Fruit fly (Drosophila melanogaster): Measurements from ENCODE around the gene AspRS-m.

The AspRS-m gene

dm6 chr2L:16801578-16802152 lies 25.2 kb upstream of the AspRS-m start:
- TF ChIP-seq br (GFP tag; optimal IDR thresholded peaks at IDR 0.05) (no peak), Myc (optimal IDR thresholded peaks at IDR 0.05) (peak; percentile 62), N (GFP tag; optimal IDR thresholded peaks at IDR 0.05) (no peak), CrebA (GFP tag; optimal IDR thresholded peaks at IDR 0.05; ENCODE audit: borderline replicate concordance) (no peak), usp (GFP tag; optimal IDR thresholded peaks at IDR 0.05) (no peak), Abd-B (GFP tag; optimal IDR thresholded peaks at IDR 0.05) (no peak), CG32264 (GFP tag; optimal IDR thresholded peaks at IDR 0.05) (no peak)

DNA sequence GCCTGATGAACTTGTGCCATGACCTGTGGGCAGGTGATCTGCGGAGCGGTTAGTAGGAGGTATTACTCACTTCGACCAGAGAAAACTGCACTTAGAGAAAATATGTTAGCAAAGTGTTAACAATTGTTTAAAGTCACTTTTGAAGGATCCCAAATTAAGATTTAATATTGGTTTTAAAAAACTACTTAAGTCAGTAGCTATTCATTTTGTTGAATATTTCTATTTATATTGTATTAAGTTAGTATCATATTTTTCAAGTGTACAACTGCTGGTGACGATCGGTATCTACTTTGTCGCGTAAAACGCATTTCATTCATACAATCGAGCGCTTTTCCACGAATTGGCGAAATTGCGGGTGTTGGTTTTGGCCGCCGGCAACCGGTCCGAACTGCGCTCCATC lies 23.2 kb upstream of the AspRS-m start:
- TF ChIP-seq usp (GFP tag; optimal IDR thresholded peaks at IDR 0.05) (no peak), CG32264 (GFP tag; optimal IDR thresholded peaks at IDR 0.05) (no peak), fru (GFP tag; optimal IDR thresholded peaks at IDR 0.05) (no peak), sv (GFP tag; optimal IDR thresholded peaks at IDR 0.05) (no peak), Dif (GFP tag; optimal IDR thresholded peaks at IDR 0.05; ENCODE audit: partially characterized antibody) (no peak), dmrt93B (GFP tag; optimal IDR thresholded peaks at IDR 0.05) (no peak), OdsH (GFP tag; optimal IDR thresholded peaks at IDR 0.05) (no peak), woc (GFP tag; optimal IDR thresholded peaks at IDR 0.05) (no peak), Hr83 (GFP tag; optimal IDR thresholded peaks at IDR 0.05; ENCODE audit: poor library complexity, severe bottlenecking) (no peak), br (GFP tag; optimal IDR thresholded peaks at IDR 0.05) (no peak), Hnf4 (GFP tag; optimal IDR thresholded peaks at IDR 0.05) (no peak), Jra (GFP tag; optimal IDR thresholded peaks at IDR 0.05) (no peak), Myc (optimal IDR thresholded peaks at IDR 0.05) (no peak), GATAd (GFP tag; optimal IDR thresholded peaks at IDR 0.05) (no peak), jim (GFP tag; optimal IDR thresholded peaks at IDR 0.05) (no peak), Dfd (GFP tag; optimal IDR thresholded peaks at IDR 0.05) (no peak), ey (GFP tag; optimal IDR thresholded peaks at IDR 0.05) (no peak), Abd-B (GFP tag; optimal IDR thresholded peaks at IDR 0.05) (no peak)

- TF ChIP-seq sage (GFP tag; optimal IDR thresholded peaks at IDR 0.05) (no peak), Rel (GFP tag; optimal IDR thresholded peaks at IDR 0.05) (no peak), Rel (tag; optimal IDR thresholded peaks at IDR 0.05) (no peak), Dfd (GFP tag; optimal IDR thresholded peaks at IDR 0.05) (no peak), brk (GFP tag; optimal IDR thresholded peaks at IDR 0.05) (no peak), Dif (GFP tag; optimal IDR thresholded peaks at IDR 0.05; ENCODE audit: partially characterized antibody) (no peak), fru (GFP tag; optimal IDR thresholded peaks at IDR 0.05) (no peak), sv (GFP tag; optimal IDR thresholded peaks at IDR 0.05) (no peak), CG9705 (GFP tag; optimal IDR thresholded peaks at IDR 0.05) (no peak), Mio (GFP tag; optimal IDR thresholded peaks at IDR 0.05) (no peak), tai (GFP tag; optimal IDR thresholded peaks at IDR 0.05) (no peak), jim (GFP tag; optimal IDR thresholded peaks at IDR 0.05) (no peak), Jra (GFP tag; optimal IDR thresholded peaks at IDR 0.05) (no peak), Hnf4 (GFP tag; optimal IDR thresholded peaks at IDR 0.05) (no peak), ey (GFP tag; optimal IDR thresholded peaks at IDR 0.05) (no peak)
Measured at dm6 chr2L:16804376-16804934, 22.4 kb upstream of the AspRS-m start, which contains the start of gene CG13272. TSS of gene CG13272 (plus strand) at chr2L:16804884.

- TF ChIP-seq Hr78 (GFP tag; optimal IDR thresholded peaks at IDR 0.05) (no peak), sage (GFP tag; optimal IDR thresholded peaks at IDR 0.05) (no peak), Dfd (GFP tag; optimal IDR thresholded peaks at IDR 0.05) (peak; percentile 93), tai (GFP tag; optimal IDR thresholded peaks at IDR 0.05) (no peak), Jra (GFP tag; optimal IDR thresholded peaks at IDR 0.05) (no peak)
Measured at dm6 chr2L:16808752-16809151, 18.1 kb upstream of the AspRS-m start.

DNA sequence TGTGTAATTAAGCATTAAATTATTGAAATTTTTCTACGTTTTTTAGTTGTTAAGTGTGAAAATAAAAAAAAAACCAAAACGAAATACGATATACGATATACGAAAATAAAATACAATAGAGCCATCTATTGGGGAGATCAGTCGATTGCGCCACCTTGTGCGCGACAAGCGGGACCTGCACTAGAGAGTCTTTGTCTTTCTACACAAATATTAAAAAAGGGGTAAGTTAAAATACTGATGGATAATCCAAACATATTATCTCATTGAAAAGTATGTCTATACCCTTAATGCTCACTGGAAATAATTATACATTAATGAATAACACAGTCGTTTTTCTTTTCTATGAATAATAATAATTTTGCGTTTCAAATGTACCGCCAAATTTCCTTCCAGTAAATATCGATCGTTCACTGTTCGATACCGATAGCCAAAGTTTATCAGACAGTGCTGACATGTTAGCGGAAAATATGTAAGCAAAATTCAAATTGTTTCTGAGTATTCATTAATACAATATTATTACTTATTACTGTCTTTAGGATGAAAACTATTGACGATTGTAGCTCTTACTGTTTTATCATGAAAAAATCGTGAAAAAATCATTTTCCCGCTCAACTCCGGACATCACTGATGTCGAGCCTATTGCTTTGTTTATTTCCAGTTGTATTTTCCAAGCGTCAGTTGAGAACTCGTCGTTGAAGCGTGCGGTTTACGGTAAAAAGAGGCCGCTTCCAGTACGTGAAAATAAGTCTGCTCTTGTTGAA lies 10.7 kb upstream of the AspRS-m start, which contains the start of gene mdy:
TSS of gene mdy (plus strand) at position 672 of the 761 bp plus-strand sequence.
- peak; percentile 67 for TF ChIP-seq fru (GFP tag; optimal IDR thresholded peaks at IDR 0.05)
- TF ChIP-seq Mio (GFP tag; optimal IDR thresholded peaks at IDR 0.05): no peak
- no peak for TF ChIP-seq dsf (GFP tag; optimal IDR thresholded peaks at IDR 0.05; ENCODE audit: borderline replicate concordance)
- peak; percentile 52 for TF ChIP-seq Sp1 (GFP tag; optimal IDR thresholded peaks at IDR 0.05)
- no peak for TF ChIP-seq Dfd (GFP tag; optimal IDR thresholded peaks at IDR 0.05)
- peak; percentile 76 for TF ChIP-seq tai (GFP tag; optimal IDR thresholded peaks at IDR 0.05)
- peak; percentile 77 for TF ChIP-seq brk (GFP tag; optimal IDR thresholded peaks at IDR 0.05)
- TF ChIP-seq sage (GFP tag; optimal IDR thresholded peaks at IDR 0.05): peak; percentile 54
- peak; percentile 52 for TF ChIP-seq Hr83 (GFP tag; optimal IDR thresholded peaks at IDR 0.05; ENCODE audit: poor library complexity, severe bottlenecking)
- TF ChIP-seq GATAd (GFP tag; optimal IDR thresholded peaks at IDR 0.05): peak; percentile 22
- TF ChIP-seq rgr (GFP tag; optimal IDR thresholded peaks at IDR 0.05): peak; percentile 69
- peak; percentile 78 for TF ChIP-seq sv (GFP tag; optimal IDR thresholded peaks at IDR 0.05)
- peak; percentile 44 for TF ChIP-seq CG32264 (GFP tag; optimal IDR thresholded peaks at IDR 0.05)
- TF ChIP-seq HLH106 (tag; optimal IDR thresholded peaks at IDR 0.05): peak; percentile 54
- TF ChIP-seq Vsx2 (GFP tag; optimal IDR thresholded peaks at IDR 0.05; ENCODE audit: partially characterized antibody): no peak
- peak; percentile 69 for TF ChIP-seq ey (GFP tag; optimal IDR thresholded peaks at IDR 0.05)
- peak in 1 of 2 experiments; percentile 70 for TF ChIP-seq foxo (GFP tag; optimal IDR thresholded peaks at IDR 0.05)
- peak; percentile 14 for TF ChIP-seq CG9705 (GFP tag; optimal IDR thresholded peaks at IDR 0.05)
- TF ChIP-seq Hnf4 (GFP tag; optimal IDR thresholded peaks at IDR 0.05): peak; percentile 69
- peak; percentile 56 for TF ChIP-seq br (GFP tag; optimal IDR thresholded peaks at IDR 0.05)
- peak; percentile 77 for TF ChIP-seq h (GFP tag; optimal IDR thresholded peaks at IDR 0.05)
- peak; percentile 53 for TF ChIP-seq CrebA (GFP tag; optimal IDR thresholded peaks at IDR 0.05; ENCODE audit: borderline replicate concordance)
- TF ChIP-seq dmrt93B (GFP tag; optimal IDR thresholded peaks at IDR 0.05): peak; percentile 24
- TF ChIP-seq lola (GFP tag; optimal IDR thresholded peaks at IDR 0.05): no peak
- TF ChIP-seq OdsH (GFP tag; optimal IDR thresholded peaks at IDR 0.05): peak; percentile 73
- peak; percentile 74 for TF ChIP-seq Jra (GFP tag; optimal IDR thresholded peaks at IDR 0.05)

Data from whole organism, wandering third instar larva.